Fruit fly (Drosophila melanogaster) whole organism, embryonic: ENCODE data around the gene Phae2.

Experiments
- Awh ChIP-seq: fragments of 200-800 bp; sonication (Bioruptor generic); IDR thresholded peaks from 2 replicates; pipeline ENCODE4, ENCODE4 v1.3.6; 2022; ENCODE audit warnings: missing biosample characterization, missing genetic modification characterization
- B-H2 ChIP-seq: fragments of 200-800 bp; sonication (Bioruptor generic); optimal IDR thresholded peaks from 2 replicates; lab custom pipeline; 2018; ENCODE audit warnings: missing biosample characterization, mild to moderate bottlenecking, missing genetic modification characterization
- CG13287 ChIP-seq: fragments of 200-800 bp; sonication (Bioruptor generic); IDR thresholded peaks from 2 replicates; pipeline ENCODE4 v1.3.6; 2022; ENCODE audit warnings: missing biosample characterization, missing genetic modification characterization; ENCODE audit not compliant: partially characterized antibody
- CG15479 ChIP-seq: fragments of 200-800 bp; sonication (Bioruptor generic); optimal IDR thresholded peaks from 3 replicates; lab custom pipeline; 2019; ENCODE audit warnings: missing biosample characterization, mild to moderate bottlenecking, missing genetic modification characterization, moderate library complexity
- CG16815 ChIP-seq: fragments of 200-800 bp; sonication (Bioruptor generic); optimal IDR thresholded peaks from 3 replicates; lab custom pipeline; 2017; ENCODE audit warnings: missing biosample characterization, mild to moderate bottlenecking, missing genetic modification characterization
- CG17328 ChIP-seq: fragments of 200-800 bp; sonication (Bioruptor generic); IDR thresholded peaks from 2 replicates; pipeline ENCODE4 v1.3.6; 2022; ENCODE audit warnings: missing biosample characterization, missing genetic modification characterization
- CG17802 ChIP-seq: fragments of 200-800 bp; sonication (Bioruptor generic); optimal IDR thresholded peaks from 2 replicates; lab custom pipeline; 2018; ENCODE audit warnings: missing biosample characterization, mild to moderate bottlenecking, missing genetic modification characterization, moderate library complexity
- CG18476 ChIP-seq: fragments of 200-800 bp; sonication (Bioruptor generic); optimal IDR thresholded peaks from 2 replicates; lab custom pipeline; 2016; ENCODE audit warnings: missing biosample characterization, mild to moderate bottlenecking, missing genetic modification characterization
- CG18619 ChIP-seq: fragments of 200-800 bp; sonication (Bioruptor generic); optimal IDR thresholded peaks from 3 replicates; lab custom pipeline; 2017; ENCODE audit warnings: missing biosample characterization, mild to moderate bottlenecking, missing genetic modification characterization
- CG18764 ChIP-seq: fragments of 200-800 bp; sonication (Bioruptor generic); optimal IDR thresholded peaks from 3 replicates; lab custom pipeline; 2016; ENCODE audit warnings: missing biosample characterization, missing genetic modification characterization
- CG2202 ChIP-seq: fragments of 200-800 bp; sonication (Bioruptor generic); optimal IDR thresholded peaks from 2 replicates; lab custom pipeline; 2018; ENCODE audit warnings: missing biosample characterization, mild to moderate bottlenecking, missing genetic modification characterization
- CG31365 ChIP-seq: fragments of 200-800 bp; sonication (Bioruptor generic); optimal IDR thresholded peaks from 2 replicates; lab custom pipeline; 2018; ENCODE audit warnings: missing biosample characterization, mild to moderate bottlenecking, missing genetic modification characterization
- CG6791 ChIP-seq: fragments of 200-800 bp; sonication (Bioruptor generic); IDR thresholded peaks from 3 replicates; pipeline ENCODE4 v1.3.6; 2022; ENCODE audit warnings: missing biosample characterization, missing genetic modification characterization; ENCODE audit not compliant: partially characterized antibody
- CG7963 ChIP-seq: fragments of 200-800 bp; sonication (Bioruptor generic); IDR thresholded peaks from 3 replicates; pipeline ENCODE4 v1.3.6; 2022; ENCODE audit warnings: missing biosample characterization, missing genetic modification characterization; ENCODE audit not compliant: partially characterized antibody
- CG8765 ChIP-seq: fragments of 200-800 bp; sonication (Bioruptor generic); IDR thresholded peaks from 2 replicates; pipeline ENCODE4 v1.3.6; 2022; ENCODE audit warnings: missing biosample characterization, missing genetic modification characterization
- CG9797 ChIP-seq: fragments of 200-800 bp; sonication (Bioruptor generic); optimal IDR thresholded peaks from 3 replicates; lab custom pipeline; 2018; ENCODE audit warnings: missing biosample characterization, mild to moderate bottlenecking, missing genetic modification characterization
- CG9876 ChIP-seq: fragments of 200-800 bp; sonication (Bioruptor generic); optimal IDR thresholded peaks from 2 replicates; lab custom pipeline; 2016; ENCODE audit warnings: missing biosample characterization, missing genetic modification characterization
- Dll ChIP-seq: fragments of 200-800 bp; sonication (Bioruptor generic); IDR thresholded peaks from 4 replicates; pipeline ENCODE4 v1.3.6; 2022; ENCODE audit warnings: missing biosample characterization, missing genetic modification characterization; ENCODE audit not compliant: partially characterized antibody
- E2f1 ChIP-seq: fragments of 200-800 bp; sonication (Bioruptor generic); IDR thresholded peaks from 2 replicates; pipeline ENCODE4 v1.3.6; 2022; ENCODE audit warnings: missing biosample characterization, missing genetic modification characterization
- Ets97D ChIP-seq: fragments of 200-800 bp; sonication (Bioruptor generic); optimal IDR thresholded peaks from 3 replicates; lab custom pipeline; 2016; ENCODE audit warnings: missing biosample characterization, missing genetic modification characterization
- Jarid2 ChIP-seq: fragments of 200-800 bp; sonication (Bioruptor generic); optimal IDR thresholded peaks from 3 replicates; lab custom pipeline; 2017; ENCODE audit warnings: mild to moderate bottlenecking, missing biosample characterization, missing genetic modification reagents, missing genetic modification characterization
- MBD-R2 ChIP-seq: fragments of 200-800 bp; sonication (Bioruptor generic); IDR thresholded peaks from 2 replicates; pipeline ENCODE4 v1.3.6; 2022; ENCODE audit warnings: missing biosample characterization, missing genetic modification characterization
- Mad ChIP-seq: fragments of 200-800 bp; sonication (Bioruptor generic); optimal IDR thresholded peaks from 2 replicates; lab custom pipeline; 2016; ENCODE audit warnings: missing biosample characterization, missing genetic modification characterization
- Nf-YB ChIP-seq: fragments of 200-800 bp; sonication (Bioruptor generic); optimal IDR thresholded peaks from 3 replicates; lab custom pipeline; 2019; ENCODE audit warnings: missing biosample characterization, mild to moderate bottlenecking, missing genetic modification characterization, moderate library complexity
- YL-1 ChIP-seq: fragments of 200-800 bp; sonication (Bioruptor generic); optimal IDR thresholded peaks from 3 replicates; lab custom pipeline; 2017; ENCODE audit warnings: missing biosample characterization, mild to moderate bottlenecking, missing genetic modification characterization
- aop ChIP-seq: fragments of 200-800 bp; sonication (Bioruptor generic); IDR thresholded peaks from 2 replicates; pipeline ENCODE4 v1.3.6; 2022; ENCODE audit warnings: missing biosample characterization, missing genetic modification characterization
- br ChIP-seq: fragments of >200 bp; optimal IDR thresholded peaks from 2 replicates; lab custom pipeline; 2017
- cad ChIP-seq: fragments of >200 bp; optimal IDR thresholded peaks from 2 replicates; lab custom pipeline; 2017; ENCODE audit warnings: missing biosample characterization, missing genetic modification characterization
- caup ChIP-seq: fragments of 200-800 bp; sonication (Bioruptor generic); optimal IDR thresholded peaks from 3 replicates; lab custom pipeline; 2017; ENCODE audit warnings: missing biosample characterization, mild to moderate bottlenecking, missing genetic modification characterization, moderate library complexity; ENCODE audit not compliant: severe bottlenecking
- corto ChIP-seq: fragments of 200-800 bp; sonication (Bioruptor generic); optimal IDR thresholded peaks from 2 replicates; lab custom pipeline; 2016; ENCODE audit warnings: missing biosample characterization, mild to moderate bottlenecking, missing genetic modification characterization, moderate library complexity
- crp ChIP-seq, 2 experiments: fragments of 200-800 bp; sonication (Bioruptor generic); optimal IDR thresholded peaks; 2 replicates in 1 of 2; 3 replicates in 1 of 2; lab custom pipeline; 2017; ENCODE audit warnings: missing biosample characterization in 2 of 2, missing genetic modification characterization in 2 of 2, mild to moderate bottlenecking in 1 of 2, moderate library complexity in 1 of 2
- dan ChIP-seq: fragments of 200-800 bp; sonication (Bioruptor generic); IDR thresholded peaks from 2 replicates; pipeline ENCODE4 v1.3.6; 2022; ENCODE audit warnings: missing biosample characterization, missing genetic modification characterization
- dati ChIP-seq: fragments of 200-800 bp; sonication (Bioruptor generic); IDR thresholded peaks from 2 replicates; pipeline ENCODE4 v1.3.6; 2022; ENCODE audit warnings: missing biosample characterization, missing genetic modification characterization
- emc ChIP-seq: fragments of 200-800 bp; sonication (Bioruptor generic); optimal IDR thresholded peaks from 2 replicates; lab custom pipeline; 2016; ENCODE audit warnings: missing biosample characterization, missing genetic modification characterization
- eyg ChIP-seq: fragments of 200-800 bp; sonication (Bioruptor generic); optimal IDR thresholded peaks from 3 replicates; lab custom pipeline; 2016; ENCODE audit warnings: missing biosample characterization, missing genetic modification characterization
- gcm ChIP-seq: fragments of 200-800 bp; sonication (Bioruptor generic); optimal IDR thresholded peaks from 2 replicates; lab custom pipeline; 2019; ENCODE audit warnings: missing biosample characterization, mild to moderate bottlenecking, missing genetic modification characterization, moderate library complexity
- jumu ChIP-seq: fragments of 200-800 bp; sonication (Bioruptor generic); optimal IDR thresholded peaks from 3 replicates; lab custom pipeline; 2016; ENCODE audit warnings: missing biosample characterization, missing genetic modification characterization
- kay ChIP-seq: fragments of 200-800 bp; sonication (Bioruptor generic); optimal IDR thresholded peaks from 2 replicates; lab custom pipeline; 2016; ENCODE audit warnings: missing biosample characterization, missing genetic modification characterization
- maf-S ChIP-seq: fragments of 200-800 bp; sonication (Bioruptor generic); optimal IDR thresholded peaks from 2 replicates; lab custom pipeline; 2016; ENCODE audit warnings: missing biosample characterization, missing genetic modification characterization
- psq ChIP-seq: fragments of 200-800 bp; sonication (Bioruptor generic); optimal IDR thresholded peaks from 2 replicates; lab custom pipeline; 2017; ENCODE audit warnings: missing biosample characterization, missing genetic modification characterization
- ranshi ChIP-seq: fragments of 200-800 bp; sonication (Bioruptor generic); IDR thresholded peaks from 2 replicates; pipeline ENCODE4 v1.3.6; 2022; ENCODE audit warnings: missing biosample characterization, missing genetic modification characterization
- so ChIP-seq: fragments of 200-800 bp; sonication (Bioruptor generic); IDR thresholded peaks from 3 replicates; pipeline ENCODE4 v1.3.6; 2022; ENCODE audit warnings: missing biosample characterization, missing genetic modification characterization
- stwl ChIP-seq: fragments of 200-800 bp; sonication (Bioruptor generic); optimal IDR thresholded peaks from 3 replicates; lab custom pipeline; 2018; ENCODE audit warnings: missing biosample characterization, mild to moderate bottlenecking, missing genetic modification characterization, moderate library complexity
- tup ChIP-seq: fragments of 200-800 bp; sonication (Bioruptor generic); optimal IDR thresholded peaks from 2 replicates; lab custom pipeline; 2016; ENCODE audit warnings: missing biosample characterization, mild to moderate bottlenecking, missing genetic modification characterization, moderate library complexity
- unpg ChIP-seq: fragments of 200-800 bp; sonication (Bioruptor generic); optimal IDR thresholded peaks from 3 replicates; lab custom pipeline; 2018; ENCODE audit warnings: missing biosample characterization, mild to moderate bottlenecking, missing genetic modification characterization, moderate library complexity
- vvl ChIP-seq: fragments of 200-800 bp; sonication (Bioruptor generic); IDR thresholded peaks from 2 replicates; pipeline ENCODE4 v1.3.6; 2022; ENCODE audit warnings: missing biosample characterization, missing genetic modification characterization
- yki ChIP-seq: fragments of >200 bp; optimal IDR thresholded peaks from 3 replicates; lab custom pipeline; 2018
- zf30C ChIP-seq: fragments of 200-800 bp; sonication (Bioruptor generic); optimal IDR thresholded peaks from 3 replicates; lab custom pipeline; 2018; ENCODE audit warnings: missing biosample characterization, mild to moderate bottlenecking, missing genetic modification characterization

Phae2 gene

DNA sequence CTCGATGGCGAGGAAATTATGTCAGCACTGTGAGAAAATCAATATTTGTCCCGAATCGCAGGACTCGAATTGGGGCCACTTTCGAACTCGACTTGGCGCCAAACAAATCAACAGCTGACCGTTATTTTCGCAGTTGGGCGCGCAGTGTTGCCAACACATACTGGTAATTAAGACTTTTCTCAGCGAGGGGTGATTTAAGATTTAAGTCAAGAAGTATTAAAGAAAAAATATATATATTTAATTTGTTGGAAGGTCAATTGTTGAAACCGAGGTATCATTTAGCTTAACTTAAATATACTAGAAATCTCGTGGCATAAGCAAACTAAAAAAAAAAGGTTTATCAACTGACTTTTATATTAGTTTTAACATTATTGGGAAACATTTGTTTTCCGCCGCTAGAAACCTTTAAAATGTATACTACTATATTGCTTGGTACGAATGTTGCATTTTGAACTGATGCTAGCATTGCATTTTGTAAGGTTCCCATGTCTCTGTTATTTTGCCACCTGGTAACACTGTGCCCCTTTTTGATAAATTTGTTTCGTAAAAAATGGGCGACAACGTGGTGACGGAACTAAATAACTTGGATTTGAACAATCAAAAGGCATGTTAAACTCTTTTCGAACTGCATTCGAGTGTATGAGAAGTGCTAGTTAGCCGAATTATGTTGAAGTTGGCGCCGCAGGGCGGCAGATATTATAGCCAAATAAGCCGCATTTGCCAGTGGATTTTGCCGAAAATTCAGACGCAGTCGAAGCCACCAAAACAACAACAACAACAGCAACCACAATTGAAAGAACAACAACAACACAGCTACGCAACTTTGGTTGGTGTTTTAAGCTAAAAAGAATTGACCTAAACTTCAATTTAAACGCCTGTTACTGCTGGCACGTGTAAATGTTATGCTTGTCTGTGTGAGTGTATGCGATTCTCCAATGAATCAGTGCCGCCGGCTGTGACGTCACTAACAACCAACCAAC is 7.4 kb upstream of the Phae2 start, which contains the start of the genes Patsas and ThrRS (continued):
- TF ChIP-seq CG13287 (no peak; the same call in 1 of the 2 replicates), CG31365 (tag; lab: Kevin White, UChicago) (peak; percentile 9), unpg (GFP tag; lab: Kevin White, UChicago) (peak; percentile 91), kay (GFP tag; lab: Kevin White, UChicago) (peak; percentile 69), CG7963 (GFP tag; lab: Robert Waterston, UW) (no peak), CG18764 (peak; percentile 79), stwl (tag; lab: Kevin White, UChicago) (peak; percentile 70), aop (peak; percentile 53; the same call in 1 of the 2 replicates), CG18476 (GFP tag; lab: Kevin White, UChicago) (peak; percentile 100), Awh (GFP tag; lab: Robert Waterston, UW) (peak; percentile 80), CG15479 (GFP tag; lab: Kevin White, UChicago) (no peak), CG18619 (GFP tag; lab: Kevin White, UChicago) (peak; percentile 80), gcm (GFP tag; lab: Kevin White, UChicago) (peak; percentile 76), br (lab: Kevin White, UChicago) (no peak), CG17328 (GFP tag; lab: Robert Waterston, UW) (peak; percentile 76), CG17802 (tag; lab: Kevin White, UChicago) (peak; percentile 86), CG9797 (GFP tag; lab: Kevin White, UChicago) (peak; percentile 70), caup (GFP tag; lab: Kevin White, UChicago) (peak; percentile 86), B-H2 (GFP tag; lab: Kevin White, UChicago) (peak; percentile 81), corto (GFP tag; lab: Kevin White, UChicago) (no peak), jumu (peak; percentile 54), CG16815 (GFP tag; lab: Kevin White, UChicago) (peak; percentile 87), dati (GFP tag; lab: Robert Waterston, UW) (no peak), psq (peak; percentile 69), ranshi (peak; percentile 86), tup (GFP tag; lab: Kevin White, UChicago) (peak; percentile 28), CG8765 (GFP tag; lab: Robert Waterston, UW) (no peak), CG2202 (tag; lab: Kevin White, UChicago) (peak; percentile 49), eyg (no peak), Ets97D (GFP tag; lab: Kevin White, UChicago) (peak; percentile 79), dan (GFP tag; lab: Robert Waterston, UW) (peak; percentile 53; the same call in 1 of the 2 replicates), YL-1 (GFP tag; lab: Kevin White, UChicago) (peak; percentile 65), Nf-YB (GFP tag; lab: Kevin White, UChicago) (peak; percentile 70), E2f1 (GFP tag; lab: Robert Waterston, UW) (peak; percentile 81), Jarid2 (GFP tag; lab: Kevin White, UChicago) (peak; percentile 43), vvl (peak; percentile 87), yki (lab: Kevin White, UChicago) (no peak), crp (GFP tag; optimal IDR thresholded peaks at IDR 0.05; lab: Kevin White, UChicago) (peak; percentile 29 to 83), CG9876 (GFP tag; lab: Kevin White, UChicago) (peak; percentile 72), MBD-R2 (GFP tag; lab: Robert Waterston, UW) (peak; percentile 34; the same call in 1 of the 2 replicates), CG6791 (GFP tag; lab: Robert Waterston, UW) (no peak), emc (peak; percentile 61), Dll (0 out of 4 replicates have a peak, but pooled peaks have one; percentile 26), maf-S (GFP tag; lab: Kevin White, UChicago) (peak; percentile 79), cad (GFP tag; lab: Kevin White, UChicago) (no peak), zf30C (no peak), Mad (GFP tag; lab: Kevin White, UChicago) (peak; percentile 54), so (GFP tag; lab: Robert Waterston, UW) (peak; percentile 82; the same call in 2 of the 3 replicates)
